Fruit fly (Drosophila melanogaster): ENCODE data around the gene CG5815.

DNA sequence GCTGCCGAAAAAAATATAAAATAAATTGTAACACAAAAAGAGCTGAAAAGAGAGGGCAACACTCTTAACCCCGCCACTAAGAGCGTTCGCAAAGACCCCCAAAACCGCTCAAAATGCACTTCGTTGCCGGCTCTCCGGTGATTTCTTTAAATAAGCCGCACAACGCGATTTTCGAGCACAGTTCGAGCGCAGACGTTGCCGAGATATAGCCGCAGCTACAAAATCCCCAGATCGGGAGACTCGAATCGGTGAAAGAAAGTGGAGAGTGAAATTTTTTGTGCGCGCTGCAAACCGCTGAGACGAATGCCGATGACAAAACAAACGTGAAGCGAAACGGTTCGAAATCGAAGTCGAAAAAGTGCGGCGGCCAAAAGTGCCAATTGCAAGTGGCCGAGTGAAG, 36.7 kb upstream of the CG5815 start, which contains the start of gene CG14257:
- no peak for TF ChIP-seq Hnf4 (GFP tag; optimal IDR thresholded peaks at IDR 0.05)
- TF ChIP-seq psq (GFP tag; optimal IDR thresholded peaks at IDR 0.05): peak; percentile 71

Measured in whole organism, wandering third instar larva.